Fruit fly (Drosophila melanogaster) whole organism, pupa: ENCODE measurements around the gene Drsl3.

Experiments
- CG4496 ChIP-seq: fragments of 200-800 bp; sonication (Bioruptor generic); IDR thresholded peaks from 3 replicates; pipeline ENCODE4 v1.3.6; 2022; ENCODE audit warnings: missing biosample characterization, missing genetic modification characterization
- CG9948 ChIP-seq: fragments of 200-800 bp; sonication (Bioruptor generic); optimal IDR thresholded peaks from 2 replicates; lab custom pipeline; 2018; ENCODE audit warnings: missing biosample characterization, mild to moderate bottlenecking, missing genetic modification characterization, moderate library complexity

DNA sequence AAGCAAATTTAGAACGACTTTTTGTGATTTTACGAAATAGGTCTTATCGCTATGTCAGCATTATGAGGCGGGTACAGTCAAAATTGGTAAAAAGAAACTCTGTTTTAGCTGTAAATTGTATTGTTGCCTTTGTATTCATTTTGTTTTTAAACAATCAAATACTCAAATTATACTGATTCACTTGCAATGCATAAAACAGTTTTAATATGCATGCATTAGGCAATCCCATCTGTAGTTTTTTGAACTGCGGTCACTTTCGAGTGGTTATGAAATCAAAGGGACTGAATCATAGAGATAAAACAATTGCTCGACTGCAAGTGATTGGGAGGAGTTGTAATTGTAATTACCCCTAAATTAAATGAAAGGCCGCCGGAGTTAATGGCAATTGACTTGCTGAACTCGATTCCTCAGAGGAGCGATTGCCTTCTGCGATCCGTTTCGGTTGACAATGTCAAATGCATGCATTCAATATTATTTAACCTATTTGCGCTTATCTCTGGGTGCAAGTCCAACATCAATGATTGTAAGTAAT lies 25.0 kb downstream of the Drsl3 start:
- TF ChIP-seq CG9948 (tag; lab: Kevin White, UChicago), result no peak
- TF ChIP-seq CG4496, result no peak
